Worm (Caenorhabditis elegans) whole organism, L3 larva: ENCODE data around the gene zyg-12.

ENCODE experiments used
- R02D3.7 ChIP-seq: fragments of 150-350 bp; optimal IDR thresholded peaks from 2 replicates; lab custom pipeline; 2014; ENCODE audit warnings: missing biosample characterization, missing genetic modification characterization
- ZK546.5 ChIP-seq: sonication (generic microtip); optimal IDR thresholded peaks from 2 replicates; lab custom pipeline; 2017; ENCODE audit warnings: missing biosample characterization, missing genetic modification characterization
- aly-2 ChIP-seq: fragments of 150-350 bp; optimal IDR thresholded peaks from 2 replicates; lab custom pipeline; 2014; ENCODE audit warnings: missing biosample characterization, missing genetic modification characterization
- ama-1 ChIP-seq: fragments of 150-350 bp; optimal IDR thresholded peaks from 2 replicates; lab custom pipeline; 2018
- ceh-16 ChIP-seq: sonication (generic microtip); optimal IDR thresholded peaks from 2 replicates; lab custom pipeline; 2017; ENCODE audit warnings: missing biosample characterization, missing genetic modification characterization
- ceh-28 ChIP-seq: fragments of 150-350 bp; optimal IDR thresholded peaks from 2 replicates; lab custom pipeline; 2014; ENCODE audit warnings: missing biosample characterization, missing genetic modification reagents, missing genetic modification characterization
- ceh-9 ChIP-seq: sonication (generic microtip); optimal IDR thresholded peaks from 2 replicates; lab custom pipeline; 2018; ENCODE audit warnings: missing biosample characterization, missing genetic modification characterization
- daf-12 ChIP-seq: fragments of 150-350 bp; optimal IDR thresholded peaks from 2 replicates; lab custom pipeline; 2014; ENCODE audit warnings: missing biosample characterization, missing genetic modification reagents, missing genetic modification characterization
- egl-27 ChIP-seq: sonication (generic microtip); optimal IDR thresholded peaks from 4 replicates; lab custom pipeline; 2017; ENCODE audit warnings: missing biosample characterization, missing genetic modification reagents, missing genetic modification characterization
- egl-5 ChIP-seq: fragments of 150-350 bp; optimal IDR thresholded peaks from 2 replicates; lab custom pipeline; 2017; ENCODE audit warnings: missing biosample characterization, missing genetic modification reagents, missing genetic modification characterization, inconsistent platforms
- elt-1 ChIP-seq: fragments of 150-350 bp; optimal IDR thresholded peaks from 2 replicates; lab custom pipeline; 2014; ENCODE audit warnings: missing biosample characterization, missing genetic modification characterization
- elt-2 ChIP-seq: sonication (generic microtip); optimal IDR thresholded peaks from 2 replicates; lab custom pipeline; 2016; ENCODE audit warnings: missing genetic modification reagents, mild to moderate bottlenecking, missing genetic modification characterization, missing compliant biosample characterization
- elt-3 ChIP-seq, 3 experiments: fragments of 150-350 bp in 1 of 3; sonication (generic microtip) in 2 of 3; optimal IDR thresholded peaks; 2 replicates in 2 of 3; 4 replicates in 1 of 3; lab custom pipeline; 2014 to 2017; ENCODE audit warnings: missing biosample characterization in 3 of 3, missing genetic modification characterization in 3 of 3
- eor-1 ChIP-seq, 2 experiments: fragments of 150-350 bp; optimal IDR thresholded peaks; 2 replicates each; lab custom pipeline; 2014 to 2018; ENCODE audit warnings: missing biosample characterization in 2 of 2, missing genetic modification characterization in 2 of 2
- fkh-2 ChIP-seq: fragments of 150-350 bp; optimal IDR thresholded peaks from 2 replicates; lab custom pipeline; 2014; ENCODE audit warnings: missing biosample characterization, missing genetic modification reagents, missing genetic modification characterization
- fos-1 ChIP-seq: fragments of 150-350 bp; optimal IDR thresholded peaks from 2 replicates; lab custom pipeline; 2014; ENCODE audit warnings: missing biosample characterization, missing genetic modification characterization
- jun-1 ChIP-seq: fragments of 150-350 bp; optimal IDR thresholded peaks from 2 replicates; lab custom pipeline; 2014; ENCODE audit warnings: missing biosample characterization, missing genetic modification reagents, missing genetic modification characterization
- lin-15B ChIP-seq: fragments of 150-350 bp; optimal IDR thresholded peaks from 2 replicates; lab custom pipeline; 2014; ENCODE audit warnings: missing biosample characterization, missing genetic modification characterization
- lin-39 ChIP-seq: fragments of 150-350 bp; optimal IDR thresholded peaks from 2 replicates; lab custom pipeline; 2018; ENCODE audit warnings: missing biosample characterization, missing genetic modification reagents, missing genetic modification characterization
- lsy-12 ChIP-seq: sonication (generic microtip); optimal IDR thresholded peaks from 2 replicates; lab custom pipeline; 2016; ENCODE audit warnings: mild to moderate bottlenecking, missing genetic modification characterization, missing compliant biosample characterization
- mdl-1 ChIP-seq: fragments of 150-350 bp; optimal IDR thresholded peaks from 2 replicates; lab custom pipeline; 2014; ENCODE audit warnings: missing biosample characterization, missing genetic modification characterization
- mml-1 ChIP-seq: fragments of 150-350 bp; sonication (generic microtip); optimal IDR thresholded peaks from 3 replicates; lab custom pipeline; 2014; ENCODE audit warnings: missing biosample characterization, missing genetic modification characterization
- nfya-1 ChIP-seq: sonication (generic microtip); optimal IDR thresholded peaks from 2 replicates; lab custom pipeline; 2017; ENCODE audit warnings: missing genetic modification characterization, mild to moderate bottlenecking, missing compliant biosample characterization, antibody characterized with exemption, moderate library complexity; ENCODE audit not compliant: insufficient read depth
- nhr-11 ChIP-seq: fragments of 150-350 bp; optimal IDR thresholded peaks from 2 replicates; lab custom pipeline; 2014; ENCODE audit warnings: missing biosample characterization, missing genetic modification characterization
- nhr-12 ChIP-seq: fragments of 150-350 bp; optimal IDR thresholded peaks from 2 replicates; lab custom pipeline; 2014; ENCODE audit warnings: missing biosample characterization, missing genetic modification characterization
- nhr-23 ChIP-seq: fragments of 150-350 bp; optimal IDR thresholded peaks from 2 replicates; lab custom pipeline; 2014; ENCODE audit warnings: missing biosample characterization, missing genetic modification reagents, missing genetic modification characterization
- nhr-237 ChIP-seq: fragments of 150-350 bp; optimal IDR thresholded peaks from 2 replicates; lab custom pipeline; 2014; ENCODE audit warnings: missing biosample characterization, missing genetic modification characterization
- nhr-25 ChIP-seq: sonication (generic microtip); optimal IDR thresholded peaks from 2 replicates; lab custom pipeline; 2017; ENCODE audit warnings: missing biosample characterization, missing genetic modification characterization
- nhr-28 ChIP-seq: fragments of 150-350 bp; optimal IDR thresholded peaks from 2 replicates; lab custom pipeline; 2014; ENCODE audit warnings: missing biosample characterization, missing genetic modification characterization
- nhr-43 ChIP-seq: sonication (generic microtip); optimal IDR thresholded peaks from 2 replicates; lab custom pipeline; 2016; ENCODE audit warnings: mild to moderate bottlenecking, missing genetic modification characterization, missing compliant biosample characterization; ENCODE audit not compliant: poor library complexity, severe bottlenecking
- nhr-67 ChIP-seq: fragments of 150-350 bp; optimal IDR thresholded peaks from 2 replicates; lab custom pipeline; 2014; ENCODE audit warnings: missing biosample characterization, missing genetic modification characterization
- nhr-76 ChIP-seq: fragments of 150-350 bp; sonication (generic microtip); optimal IDR thresholded peaks from 5 replicates; lab custom pipeline; 2014; ENCODE audit warnings: missing biosample characterization, missing genetic modification characterization
- nhr-77 ChIP-seq: fragments of 150-350 bp; optimal IDR thresholded peaks from 2 replicates; lab custom pipeline; 2014; ENCODE audit warnings: missing biosample characterization, missing genetic modification characterization
- pha-4 ChIP-seq: fragments of 150-350 bp; optimal IDR thresholded peaks from 2 replicates; lab custom pipeline; 2014; ENCODE audit warnings: missing biosample characterization, missing genetic modification reagents, missing genetic modification characterization
- pqm-1 ChIP-seq: fragments of 150-350 bp; optimal IDR thresholded peaks from 2 replicates; lab custom pipeline; 2017; ENCODE audit warnings: missing biosample characterization, missing genetic modification characterization, inconsistent platforms
- sea-2 ChIP-seq: fragments of 150-350 bp; sonication (generic microtip); optimal IDR thresholded peaks from 4 replicates; lab custom pipeline; 2014; ENCODE audit warnings: missing biosample characterization, missing genetic modification reagents, missing genetic modification characterization
- skn-1 ChIP-seq: fragments of 150-350 bp; optimal IDR thresholded peaks from 2 replicates; lab custom pipeline; 2014; ENCODE audit warnings: missing biosample characterization, missing genetic modification characterization
- snpc-4 ChIP-seq: fragments of 150-350 bp; optimal IDR thresholded peaks from 2 replicates; lab custom pipeline; 2014; ENCODE audit warnings: missing biosample characterization, missing genetic modification characterization
- tbx-2 ChIP-seq: sonication (generic microtip); optimal IDR thresholded peaks from 2 replicates; lab custom pipeline; 2016; ENCODE audit warnings: mild to moderate bottlenecking, missing genetic modification characterization, missing compliant biosample characterization
- unc-39 ChIP-seq: sonication (generic microtip); optimal IDR thresholded peaks from 4 replicates; lab custom pipeline; 2017; ENCODE audit warnings: missing biosample characterization, missing genetic modification characterization
- unc-62 ChIP-seq: fragments of 150-350 bp; sonication (generic microtip); optimal IDR thresholded peaks from 4 replicates; lab custom pipeline; 2014; ENCODE audit warnings: missing biosample characterization, missing genetic modification reagents, missing genetic modification characterization
- zag-1 ChIP-seq: fragments of 150-350 bp; optimal IDR thresholded peaks from 2 replicates; lab custom pipeline; 2014; ENCODE audit warnings: missing biosample characterization, missing genetic modification characterization

Gene zyg-12

DNA sequence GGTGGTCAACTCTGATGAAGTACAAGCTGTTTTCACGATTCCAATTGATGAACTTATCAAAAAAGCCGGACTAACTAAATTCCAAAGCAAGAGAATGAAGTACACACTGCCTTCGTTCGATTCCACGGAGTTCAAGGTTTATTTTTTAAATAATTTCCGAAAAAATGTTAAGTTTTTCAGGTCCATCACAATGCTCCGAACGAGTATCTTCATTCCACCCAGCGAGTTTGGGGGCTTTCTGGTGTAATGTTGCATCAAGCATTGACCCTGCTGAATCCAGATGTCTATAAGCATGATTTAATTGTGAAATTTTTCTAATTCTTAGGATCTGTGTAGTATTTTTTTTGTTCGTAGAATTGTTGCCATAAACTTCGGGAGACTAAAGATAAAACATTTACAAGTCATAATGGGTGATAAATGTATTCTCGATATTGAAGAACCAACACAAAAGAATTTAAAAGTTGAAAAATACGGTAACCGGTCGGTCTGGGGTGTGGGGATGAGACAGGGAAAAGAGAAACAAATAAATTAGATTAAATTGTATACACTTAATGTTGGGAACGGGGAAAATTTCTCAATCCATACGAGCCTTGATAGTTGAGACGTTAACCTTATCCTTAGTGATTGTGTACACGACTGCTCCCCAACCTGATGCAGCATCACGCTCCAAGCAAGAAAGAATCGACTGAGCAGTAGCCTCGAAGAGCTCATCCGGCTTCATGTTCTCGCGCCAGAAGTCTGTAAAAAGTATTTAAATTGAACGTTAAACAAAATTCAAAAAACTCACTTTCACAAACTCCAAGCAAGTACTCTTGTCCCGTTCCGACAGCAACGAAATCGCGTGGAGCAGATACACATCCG, 4.6 kb downstream of the zyg-12 start:
- TF ChIP-seq fkh-2 (no peak), elt-2 (tag; lab: Kevin White, UChicago) (peak; percentile 5)

DNA sequence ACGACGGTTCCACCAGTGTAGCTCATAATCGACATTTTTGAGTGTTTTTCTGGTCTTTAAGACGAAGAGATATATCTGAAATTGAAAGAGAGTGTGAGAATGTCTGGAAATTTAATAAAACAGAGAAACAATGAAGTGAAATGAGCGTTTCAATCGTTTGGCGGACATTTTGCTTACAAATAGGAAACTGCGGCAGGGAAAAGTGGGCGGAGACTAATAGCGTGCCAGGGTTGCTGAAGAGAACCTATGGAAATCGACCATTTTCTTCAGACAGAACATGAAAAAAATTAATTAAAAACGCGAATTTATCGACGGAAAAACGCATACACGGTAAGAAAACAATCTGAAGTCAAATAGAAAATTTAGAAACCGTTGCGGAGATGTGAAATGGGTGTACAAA, 5.7 kb downstream of the zyg-12 start, which contains the start of gene pbs-3:
Gene pbs-3, minus strand, starts transcription at position 75 of the 400 bp plus-strand sequence.
- peak; percentile 5 for TF ChIP-seq ama-1 (lab: Kevin White, UChicago)
- peak; percentile 75 for TF ChIP-seq elt-2 (tag; lab: Kevin White, UChicago)
- peak; percentile 79 for TF ChIP-seq nfya-1
- no peak for TF ChIP-seq lsy-12 (tag; lab: Kevin White, UChicago)
- no peak for TF ChIP-seq ceh-16 (tag; lab: Kevin White, UChicago)
- no peak for TF ChIP-seq fkh-2
- TF ChIP-seq snpc-4 (tag; lab: Kevin White, UChicago) = no peak
- TF ChIP-seq ceh-28 (tag; lab: Kevin White, UChicago) = peak; percentile 8
- TF ChIP-seq nhr-25 (tag; lab: Kevin White, UChicago) = peak; percentile 70
- no peak for TF ChIP-seq eor-1 (tag; optimal IDR thresholded peaks at IDR 0.05; lab: Kevin White, UChicago)
- no peak for TF ChIP-seq mdl-1 (tag; lab: Kevin White, UChicago)
- no peak for TF ChIP-seq nhr-12
- TF ChIP-seq pqm-1 (tag; lab: Kevin White, UChicago) = peak; percentile 37
- TF ChIP-seq lin-15B (tag; lab: Kevin White, UChicago) = peak; percentile 62
- no peak for TF ChIP-seq nhr-28 (tag; lab: Kevin White, UChicago)
- TF ChIP-seq elt-1 = no peak
- TF ChIP-seq zag-1 = no peak
- TF ChIP-seq fos-1 (tag; lab: Kevin White, UChicago) = no peak
- TF ChIP-seq daf-12 (tag; lab: Kevin White, UChicago) = no peak
- no peak for TF ChIP-seq nhr-11 (tag; lab: Kevin White, UChicago)
- TF ChIP-seq egl-5 (tag; lab: Kevin White, UChicago) = no peak
- peak; percentile 2 for TF ChIP-seq nhr-43 (tag; lab: Kevin White, UChicago)
- TF ChIP-seq elt-3 (tag; optimal IDR thresholded peaks at IDR 0.05; lab: Kevin White, UChicago) = no peak
- TF ChIP-seq pha-4 (tag; lab: Kevin White, UChicago) = peak; percentile 87
- no peak for TF ChIP-seq tbx-2 (tag; lab: Kevin White, UChicago)
- TF ChIP-seq nhr-23 (tag; lab: Kevin White, UChicago) = peak; percentile 58
- no peak for TF ChIP-seq nhr-237
- TF ChIP-seq mml-1 (tag; lab: Kevin White, UChicago) = no peak
- TF ChIP-seq ZK546.5 (tag; lab: Kevin White, UChicago) = no peak
- TF ChIP-seq aly-2 (tag; lab: Kevin White, UChicago) = no peak
- no peak for TF ChIP-seq ceh-9 (tag; lab: Kevin White, UChicago)
- TF ChIP-seq egl-27 (tag; lab: Kevin White, UChicago) = no peak
- peak; percentile 73 for TF ChIP-seq lin-39 (tag; lab: Kevin White, UChicago)
- no peak for TF ChIP-seq nhr-76 (tag; lab: Kevin White, UChicago)
- TF ChIP-seq unc-62 (GFP tag; lab: Kevin White, UChicago) = no peak
- TF ChIP-seq nhr-77 (tag; lab: Kevin White, UChicago) = no peak
- TF ChIP-seq sea-2 (GFP tag; lab: Kevin White, UChicago) = no peak
- no peak for TF ChIP-seq unc-39
- TF ChIP-seq nhr-67 (tag; lab: Kevin White, UChicago) = no peak
- TF ChIP-seq skn-1 = peak; percentile 89
- TF ChIP-seq jun-1 (tag; lab: Kevin White, UChicago) = no peak
- TF ChIP-seq R02D3.7 (tag; lab: Kevin White, UChicago) = peak; percentile 17
